Worm (Caenorhabditis elegans) whole organism, late embryonic: Measurements from ENCODE around the gene ZK1248.5.

ENCODE experiments used
- ets-4 ChIP-seq: sonication (generic microtip); optimal IDR thresholded peaks from 2 replicates; lab custom pipeline; 2016; ENCODE audit warnings: missing genetic modification characterization, missing compliant biosample characterization
- mec-3 ChIP-seq: sonication (generic microtip); optimal IDR thresholded peaks from 2 replicates; lab custom pipeline; 2016; ENCODE audit warnings: borderline replicate concordance, missing genetic modification characterization, missing compliant biosample characterization

DNA sequence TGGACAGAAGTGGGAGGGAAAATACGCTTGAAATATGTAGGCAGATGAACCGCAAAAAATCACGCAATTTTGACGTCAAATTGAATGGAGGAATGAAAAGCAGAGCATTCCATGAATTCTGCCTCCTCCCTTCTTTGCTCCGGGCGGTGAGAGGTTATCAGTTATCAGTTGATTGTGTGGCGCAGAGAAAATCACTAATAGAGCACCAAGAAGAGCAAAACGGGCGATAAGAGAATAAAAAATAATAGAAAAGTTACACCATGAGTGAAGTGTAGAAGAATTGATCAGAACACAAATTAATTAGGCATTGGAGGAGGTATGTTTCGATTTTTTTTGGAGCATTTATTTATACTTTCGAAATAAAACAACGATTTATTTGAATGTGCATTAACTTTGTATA, 3.8 kb upstream of the ZK1248.5 start:
- TF ChIP-seq mec-3: no peak
- TF ChIP-seq ets-4 (tag; lab: Kevin White, UChicago): no peak
